Fruit fly (Drosophila melanogaster): ENCODE data around the gene CG11122.

- TF ChIP-seq CG3919 (GFP tag; optimal IDR thresholded peaks at IDR 0.05): no peak
- no peak for TF ChIP-seq CG7368 (GFP tag; optimal IDR thresholded peaks at IDR 0.05)
These were observed 19.3 kb upstream of the CG11122 start, which contains the start of gene CG15201 for dm6 chrX:11143820-11144219.
